Worm (Caenorhabditis elegans): ENCODE measurements around the gene T06D4.6.

DNA sequence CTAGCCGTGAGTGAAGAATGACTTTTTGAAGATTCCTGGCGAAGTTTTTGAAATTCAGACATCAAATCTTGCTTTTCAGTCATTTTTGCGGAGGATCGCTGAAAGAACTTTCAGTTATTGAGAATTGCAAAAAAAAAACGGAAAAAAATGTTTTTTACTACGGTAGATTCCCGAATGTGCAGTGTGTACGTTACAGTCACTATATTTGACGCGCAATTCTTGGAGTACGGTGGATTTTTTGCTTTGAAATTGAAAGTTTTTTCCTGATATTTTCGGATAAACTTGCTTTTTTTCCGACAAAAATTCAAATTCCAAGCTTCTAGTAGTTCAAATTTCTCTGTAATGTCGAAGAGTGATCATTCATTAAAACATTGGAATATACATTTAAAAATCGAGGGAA lies 45.4 kb downstream of the T06D4.6 start, which contains the start of gene F14D2.11:
- no peak for TF ChIP-seq elt-1 (tag; optimal IDR thresholded peaks at IDR 0.05)
- TF ChIP-seq blmp-1 (tag; optimal IDR thresholded peaks at IDR 0.05; ENCODE audit: insufficient read depth) = no peak
- TF ChIP-seq R02D3.7 (tag; optimal IDR thresholded peaks at IDR 0.05) = no peak
- TF ChIP-seq unc-62 (GFP tag; optimal IDR thresholded peaks at IDR 0.05) = no peak
- TF ChIP-seq egl-27 (tag; optimal IDR thresholded peaks at IDR 0.05) = no peak
- TF ChIP-seq lin-39 (tag; optimal IDR thresholded peaks at IDR 0.05) = no peak
- no peak for TF ChIP-seq nhr-77 (tag; optimal IDR thresholded peaks at IDR 0.05)
- no peak for TF ChIP-seq ama-1 (optimal IDR thresholded peaks at IDR 0.05)
- TF ChIP-seq dmd-4 (tag; optimal IDR thresholded peaks at IDR 0.05) = no peak
- TF ChIP-seq mab-5 (tag; optimal IDR thresholded peaks at IDR 0.05) = no peak
- no peak for TF ChIP-seq aly-2 (tag; optimal IDR thresholded peaks at IDR 0.05)
- TF ChIP-seq nhr-12 (tag; optimal IDR thresholded peaks at IDR 0.05) = no peak

Data from whole organism, L2 larva.